Fruit fly (Drosophila melanogaster): ENCODE data around the gene CG33270.

The CG33270 gene

dm6 chr3L:11549432-11549831, 29.0 kb downstream of the CG33270 start:
- TF ChIP-seq CG8478 (optimal IDR thresholded peaks at IDR 0.05) (no peak), CTCF (optimal IDR thresholded peaks at IDR 0.05) (no peak)

- TF ChIP-seq CG8478 (optimal IDR thresholded peaks at IDR 0.05), result no peak
- TF ChIP-seq CTCF (optimal IDR thresholded peaks at IDR 0.05), result no peak
Measured at dm6 chr3L:11548009-11548408, 30.4 kb downstream of the CG33270 start.

- no peak for TF ChIP-seq CG8478 (optimal IDR thresholded peaks at IDR 0.05)
Measured at dm6 chr3L:11547302-11547994, 31.0 kb downstream of the CG33270 start.

- TF ChIP-seq CTCF (optimal IDR thresholded peaks at IDR 0.05) (no peak), CG8478 (optimal IDR thresholded peaks at IDR 0.05) (no peak)
Measured at dm6 chr3L:11543681-11544299, 34.6 kb downstream of the CG33270 start.

dm6 chr3L:11542948-11543347, 35.5 kb downstream of the CG33270 start:
- TF ChIP-seq CG8478 (optimal IDR thresholded peaks at IDR 0.05), result no peak
- no peak for TF ChIP-seq CTCF (optimal IDR thresholded peaks at IDR 0.05)

- TF ChIP-seq CTCF (optimal IDR thresholded peaks at IDR 0.05), result no peak
- no peak for TF ChIP-seq CG8478 (optimal IDR thresholded peaks at IDR 0.05)
Measured at dm6 chr3L:11542437-11542836, 36.0 kb downstream of the CG33270 start.

dm6 chr3L:11540330-11540702, 38.1 kb downstream of the CG33270 start:
- TF ChIP-seq CG8478 (optimal IDR thresholded peaks at IDR 0.05) (no peak), CTCF (optimal IDR thresholded peaks at IDR 0.05) (no peak)

- TF ChIP-seq CG8478 (optimal IDR thresholded peaks at IDR 0.05) (no peak), CTCF (optimal IDR thresholded peaks at IDR 0.05) (no peak)
Measured at dm6 chr3L:11539511-11540329, 38.7 kb downstream of the CG33270 start.

dm6 chr3L:11536767-11537419, 41.5 kb downstream of the CG33270 start:
- TF ChIP-seq CG8478 (optimal IDR thresholded peaks at IDR 0.05), result no peak
- TF ChIP-seq CTCF (optimal IDR thresholded peaks at IDR 0.05), result no peak

dm6 chr3L:11536132-11536531, 42.3 kb downstream of the CG33270 start:
- TF ChIP-seq CTCF (optimal IDR thresholded peaks at IDR 0.05) (no peak), CG8478 (optimal IDR thresholded peaks at IDR 0.05) (no peak)

dm6 chr3L:11534391-11535246, 43.8 kb downstream of the CG33270 start:
- no peak for TF ChIP-seq CG8478 (optimal IDR thresholded peaks at IDR 0.05)
- TF ChIP-seq CTCF (optimal IDR thresholded peaks at IDR 0.05), result no peak

dm6 chr3L:11533704-11534319, 44.6 kb downstream of the CG33270 start:
- TF ChIP-seq CG8478 (optimal IDR thresholded peaks at IDR 0.05) (no peak), CTCF (optimal IDR thresholded peaks at IDR 0.05) (no peak)

- TF ChIP-seq CTCF (optimal IDR thresholded peaks at IDR 0.05) (no peak), CG8478 (optimal IDR thresholded peaks at IDR 0.05) (no peak)
Measured at dm6 chr3L:11531994-11532732, 46.3 kb downstream of the CG33270 start.
